Worm (Caenorhabditis elegans) whole organism, midembryonic: Measurements from ENCODE around the gene T28C12.15.

Experiments used
- T22C8.4 ChIP-seq: fragments of 200-800 bp; sonication (Bioruptor generic); IDR thresholded peaks from 2 replicates; pipeline ENCODE4 v1.3.6; 2022; ENCODE audit warnings: missing genetic modification characterization, missing compliant biosample characterization
- cog-1 ChIP-seq: sonication (generic microtip); optimal IDR thresholded peaks from 2 replicates; lab custom pipeline; 2016; ENCODE audit warnings: missing genetic modification characterization, missing compliant biosample characterization
- flt-1 ChIP-seq: fragments of 200-800 bp; sonication (Bioruptor generic); IDR thresholded peaks from 2 replicates; pipeline ENCODE4 v1.3.6; 2022; ENCODE audit warnings: missing genetic modification characterization, missing compliant biosample characterization
- klf-2 ChIP-seq: fragments of 200-800 bp; sonication (Bioruptor generic); conservative IDR thresholded peaks from 2 replicates; pipeline ENCODE4 v1.3.6; 2022; ENCODE audit warnings: missing genetic modification reagents, missing genetic modification characterization, missing compliant biosample characterization
- med-1 ChIP-seq: sonication (generic microtip); optimal IDR thresholded peaks from 2 replicates; lab custom pipeline; 2017; ENCODE audit warnings: missing genetic modification characterization, mild to moderate bottlenecking, missing compliant biosample characterization, antibody characterized with exemption, missing genetic modification reagents; ENCODE audit not compliant: insufficient read depth
- ref-1 ChIP-seq: fragments of 200-800 bp; sonication (Bioruptor generic); conservative IDR thresholded peaks from 2 replicates; pipeline ENCODE4 v1.3.6; 2022; ENCODE audit warnings: missing genetic modification reagents, missing genetic modification characterization, missing compliant biosample characterization
- tab-1 ChIP-seq: fragments of 200-800 bp; sonication (Bioruptor generic); IDR thresholded peaks from 2 replicates; pipeline ENCODE4 v1.3.6; 2022; ENCODE audit warnings: missing genetic modification characterization, missing compliant biosample characterization
- ztf-23 ChIP-seq: fragments of 200-800 bp; sonication (Bioruptor generic); IDR thresholded peaks from 2 replicates; pipeline ENCODE4 v1.3.6; 2022; ENCODE audit warnings: missing genetic modification reagents, missing genetic modification characterization, missing compliant biosample characterization
- ztf-29 ChIP-seq: fragments of 200-800 bp; sonication (Bioruptor generic); IDR thresholded peaks from 2 replicates; pipeline ENCODE4 v1.3.6; 2022; ENCODE audit warnings: missing genetic modification reagents, missing genetic modification characterization, missing compliant biosample characterization

Gene T28C12.15

DNA sequence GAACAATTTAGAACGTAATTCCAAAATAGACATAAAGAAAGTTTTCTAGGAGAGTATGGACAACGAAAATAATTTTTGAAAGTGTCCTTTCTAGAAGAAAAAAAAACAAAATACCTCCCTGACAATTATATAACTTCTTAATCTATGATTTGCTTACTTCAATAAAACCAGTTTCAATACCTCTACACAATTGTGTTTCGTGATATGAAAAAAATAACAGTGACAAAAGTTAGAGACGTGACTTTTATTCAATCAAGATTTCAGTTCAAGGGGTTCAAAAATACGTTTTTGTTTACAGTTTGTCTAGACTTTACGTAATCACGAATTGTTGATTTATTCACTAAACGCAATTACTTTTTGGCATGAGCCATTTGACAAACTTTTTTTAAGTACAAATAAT lies 303 bp downstream of the T28C12.15 start:
- TF ChIP-seq T22C8.4 (GFP tag; lab: Robert Waterston, UW) (no peak), tab-1 (GFP tag; lab: Robert Waterston, UW) (no peak)

DNA sequence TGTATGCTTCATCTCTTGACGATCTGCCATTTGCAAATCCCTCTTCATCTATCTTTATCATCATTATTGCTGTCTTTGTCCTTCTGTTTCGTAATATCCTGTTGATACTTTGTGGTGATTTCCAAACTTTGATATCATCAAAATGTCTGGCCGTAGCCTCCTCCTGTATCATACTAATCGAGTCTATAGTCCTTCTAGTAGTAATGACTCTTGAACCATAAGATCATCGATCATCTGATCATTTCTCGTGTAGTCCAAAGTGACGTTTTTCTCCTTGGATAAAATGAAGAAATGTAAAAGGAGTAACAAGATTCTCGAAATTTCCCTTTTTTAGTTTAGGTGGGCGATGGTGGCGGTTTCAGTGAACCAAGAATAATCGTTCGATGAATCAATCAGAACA lies 2.2 kb downstream of the T28C12.15 start:
- TF ChIP-seq tab-1 (GFP tag; lab: Robert Waterston, UW) (no peak), klf-2 (GFP tag; lab: Robert Waterston, UW) (no peak), cog-1 (tag; lab: Kevin White, UChicago) (no peak), flt-1 (GFP tag; lab: Robert Waterston, UW) (no peak), ztf-29 (GFP tag; lab: Robert Waterston, UW) (no peak), med-1 (no peak), ref-1 (GFP tag; lab: Robert Waterston, UW) (no peak), T22C8.4 (GFP tag; lab: Robert Waterston, UW) (no peak), ztf-23 (GFP tag; lab: Robert Waterston, UW) (no peak)

DNA sequence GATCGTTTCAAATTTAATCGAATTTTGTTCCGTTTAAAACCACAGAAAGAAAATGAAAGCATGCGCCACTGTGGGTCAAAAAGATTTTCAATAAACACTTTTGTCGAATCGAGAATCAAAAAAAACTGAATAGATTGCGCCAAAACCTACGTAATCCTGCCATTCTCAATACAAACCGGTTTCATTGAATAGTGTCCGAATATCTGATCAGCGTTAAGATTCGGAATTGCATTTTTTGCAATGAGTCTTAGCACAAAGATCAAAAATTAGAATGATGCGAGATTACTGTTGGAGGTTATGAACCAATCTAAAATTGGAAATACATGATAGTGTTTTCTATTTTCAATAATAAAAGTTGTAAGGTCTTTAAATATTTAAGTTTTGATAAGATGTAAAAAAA lies 3.7 kb downstream of the T28C12.15 start:
- TF ChIP-seq tab-1 (GFP tag; lab: Robert Waterston, UW) (no peak), T22C8.4 (GFP tag; lab: Robert Waterston, UW) (no peak), ref-1 (GFP tag; lab: Robert Waterston, UW) (no peak), klf-2 (GFP tag; lab: Robert Waterston, UW) (no peak), cog-1 (tag; lab: Kevin White, UChicago) (no peak), flt-1 (GFP tag; lab: Robert Waterston, UW) (no peak), ztf-29 (GFP tag; lab: Robert Waterston, UW) (no peak), ztf-23 (GFP tag; lab: Robert Waterston, UW) (no peak), med-1 (no peak)

DNA sequence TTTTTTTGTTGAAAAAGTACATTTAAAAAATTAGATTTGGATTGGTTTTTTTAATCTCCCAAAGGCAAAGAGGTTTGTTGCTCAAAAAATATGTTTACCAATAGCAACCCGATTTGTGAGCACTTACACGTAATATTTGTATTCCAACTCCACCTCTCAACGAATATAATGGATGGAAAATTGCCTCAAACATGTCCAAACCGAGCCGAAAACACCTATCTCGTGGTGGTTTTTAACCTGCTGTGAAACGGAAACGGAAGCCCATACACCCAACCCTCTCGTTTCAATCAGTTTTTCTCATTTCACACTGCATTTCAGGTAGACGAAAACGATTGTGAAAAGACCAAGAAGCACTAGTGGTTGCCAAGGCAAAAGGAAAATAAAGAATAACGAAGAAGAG lies 5.0 kb downstream of the T28C12.15 start, which contains the start of gene cest-24:
Gene cest-24 (plus strand): TSS at position 301 of the 400 bp plus-strand sequence.
- no peak for TF ChIP-seq ref-1 (GFP tag; lab: Robert Waterston, UW)
- TF ChIP-seq klf-2 (GFP tag; lab: Robert Waterston, UW) = no peak
- TF ChIP-seq flt-1 (GFP tag; lab: Robert Waterston, UW) = no peak
- no peak for TF ChIP-seq ztf-23 (GFP tag; lab: Robert Waterston, UW)
- no peak for TF ChIP-seq T22C8.4 (GFP tag; lab: Robert Waterston, UW)
- TF ChIP-seq ztf-29 (GFP tag; lab: Robert Waterston, UW) = no peak
- no peak for TF ChIP-seq tab-1 (GFP tag; lab: Robert Waterston, UW)
- no peak for TF ChIP-seq med-1
- TF ChIP-seq cog-1 (tag; lab: Kevin White, UChicago) = no peak

DNA sequence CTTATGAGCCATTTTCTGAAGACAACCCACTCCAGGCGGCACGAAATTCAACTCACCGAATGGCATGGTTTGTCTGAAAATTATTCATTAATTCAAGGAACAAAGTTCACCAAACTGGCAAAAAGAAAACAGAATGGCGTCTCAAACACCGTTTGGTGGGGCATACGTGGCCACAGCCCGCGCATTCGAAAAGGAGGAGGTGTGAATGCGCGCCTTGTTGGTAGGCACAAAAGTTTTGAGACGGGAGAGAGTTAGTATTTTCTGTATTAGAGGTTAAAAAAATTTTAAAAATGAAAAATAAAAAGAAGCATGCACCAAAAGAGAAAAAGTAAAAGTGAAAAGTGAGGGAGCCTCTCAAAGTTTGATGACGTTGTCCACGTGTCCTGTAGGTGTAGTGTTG lies 9.6 kb downstream of the T28C12.15 start:
- TF ChIP-seq cog-1 (tag; lab: Kevin White, UChicago) (no peak), T22C8.4 (GFP tag; lab: Robert Waterston, UW) (no peak), ztf-29 (GFP tag; lab: Robert Waterston, UW) (no peak), flt-1 (GFP tag; lab: Robert Waterston, UW) (no peak), ref-1 (GFP tag; lab: Robert Waterston, UW) (no peak), ztf-23 (GFP tag; lab: Robert Waterston, UW) (no peak), med-1 (no peak), klf-2 (GFP tag; lab: Robert Waterston, UW) (no peak), tab-1 (GFP tag; lab: Robert Waterston, UW) (no peak)

DNA sequence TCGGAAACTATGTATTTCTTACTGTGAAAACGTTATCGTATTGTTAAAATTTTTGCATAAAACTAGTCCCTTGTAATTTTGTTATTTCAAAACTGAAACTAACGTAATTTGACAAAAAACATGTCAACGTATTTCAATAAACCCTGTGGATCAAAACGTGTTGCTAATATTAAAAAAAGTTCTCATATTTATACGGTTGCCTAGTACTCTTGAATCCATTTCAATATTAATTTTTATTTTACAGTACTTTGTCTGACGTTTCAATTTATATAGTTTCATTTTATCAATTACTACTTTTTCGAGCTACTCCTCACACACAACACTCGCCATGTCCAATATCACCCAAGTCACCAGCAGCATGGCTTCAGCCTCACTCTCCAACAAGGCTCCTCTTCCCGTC lies 18.1 kb downstream of the T28C12.15 start, which contains the start of gene sago-1:
Gene sago-1 (plus strand): TSS at position 301 of the 400 bp plus-strand sequence.
- TF ChIP-seq ztf-23 (GFP tag; lab: Robert Waterston, UW) = no peak
- no peak for TF ChIP-seq flt-1 (GFP tag; lab: Robert Waterston, UW)
- TF ChIP-seq ref-1 (GFP tag; lab: Robert Waterston, UW) = no peak

DNA sequence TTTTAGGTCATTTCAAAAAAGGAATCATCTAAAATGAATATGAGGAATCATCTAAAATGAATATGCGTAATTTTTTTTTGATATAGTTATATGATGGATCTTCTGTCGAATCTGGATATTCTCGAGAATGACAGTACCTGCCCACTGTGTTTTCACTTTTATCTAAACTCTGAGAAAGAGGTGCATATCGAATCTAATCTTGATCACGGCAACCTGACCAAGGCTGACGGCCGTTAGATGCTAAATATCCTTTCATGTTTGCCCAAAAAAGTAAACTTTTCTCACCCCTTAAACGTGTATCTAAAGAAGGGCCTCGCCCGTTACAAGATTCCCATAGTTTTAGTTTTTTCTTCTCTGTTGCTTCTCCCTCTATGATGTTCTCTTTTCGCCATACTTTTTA lies 19.1 kb downstream of the T28C12.15 start:
- TF ChIP-seq ztf-23 (GFP tag; lab: Robert Waterston, UW) (no peak), cog-1 (tag; lab: Kevin White, UChicago) (no peak), ref-1 (GFP tag; lab: Robert Waterston, UW) (no peak), flt-1 (GFP tag; lab: Robert Waterston, UW) (no peak), tab-1 (GFP tag; lab: Robert Waterston, UW) (no peak), T22C8.4 (GFP tag; lab: Robert Waterston, UW) (no peak)

DNA sequence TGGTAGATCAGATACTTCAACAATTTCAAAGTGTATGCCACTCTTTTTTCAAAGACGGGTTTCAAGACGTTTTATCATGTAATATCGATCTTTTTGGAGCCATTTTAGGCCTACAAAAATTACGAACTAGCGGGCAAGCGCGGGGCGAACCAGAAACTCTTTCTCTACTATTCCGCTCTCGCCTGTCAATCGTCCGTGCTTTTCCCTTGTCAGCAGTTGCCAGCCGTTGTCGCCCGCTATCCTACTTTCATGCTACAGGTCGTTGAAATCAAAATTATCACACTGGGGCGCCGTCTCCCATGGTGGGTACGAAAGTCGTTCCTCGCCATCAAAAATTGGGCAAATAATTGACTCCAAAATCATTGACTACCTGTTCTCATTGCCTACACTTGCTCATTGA lies 20.5 kb downstream of the T28C12.15 start:
- TF ChIP-seq tab-1 (GFP tag; lab: Robert Waterston, UW) = no peak
- TF ChIP-seq ztf-29 (GFP tag; lab: Robert Waterston, UW) = no peak
- no peak for TF ChIP-seq ref-1 (GFP tag; lab: Robert Waterston, UW)

DNA sequence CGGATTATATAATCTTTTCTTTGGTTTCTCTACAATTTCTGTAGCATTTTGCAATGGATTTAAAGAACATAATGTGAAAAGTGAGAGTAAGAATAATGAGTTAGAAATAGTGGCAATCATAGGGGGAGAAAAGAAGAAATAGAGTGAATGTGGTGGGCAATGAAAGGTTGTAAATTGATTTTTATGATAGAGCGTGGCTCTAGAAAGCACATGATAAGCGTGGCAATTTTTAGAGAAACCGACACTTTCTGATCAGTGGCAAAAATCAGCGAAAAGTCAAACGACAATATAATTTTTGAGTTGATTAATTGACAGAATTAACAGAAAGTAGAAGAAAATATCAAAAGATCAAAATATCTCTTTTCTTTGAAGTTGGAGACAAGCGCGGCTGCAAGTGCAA lies 29.2 kb downstream of the T28C12.15 start, which contains the start of gene K12B6.9:
Gene K12B6.9 (minus strand): TSS at position 266 of the 400 bp plus-strand sequence.
- no peak for TF ChIP-seq flt-1 (GFP tag; lab: Robert Waterston, UW)
- TF ChIP-seq klf-2 (GFP tag; lab: Robert Waterston, UW) = no peak
- TF ChIP-seq cog-1 (tag; lab: Kevin White, UChicago) = no peak
- no peak for TF ChIP-seq med-1
- TF ChIP-seq ref-1 (GFP tag; lab: Robert Waterston, UW) = no peak
- TF ChIP-seq T22C8.4 (GFP tag; lab: Robert Waterston, UW) = no peak
- no peak for TF ChIP-seq ztf-23 (GFP tag; lab: Robert Waterston, UW)

DNA sequence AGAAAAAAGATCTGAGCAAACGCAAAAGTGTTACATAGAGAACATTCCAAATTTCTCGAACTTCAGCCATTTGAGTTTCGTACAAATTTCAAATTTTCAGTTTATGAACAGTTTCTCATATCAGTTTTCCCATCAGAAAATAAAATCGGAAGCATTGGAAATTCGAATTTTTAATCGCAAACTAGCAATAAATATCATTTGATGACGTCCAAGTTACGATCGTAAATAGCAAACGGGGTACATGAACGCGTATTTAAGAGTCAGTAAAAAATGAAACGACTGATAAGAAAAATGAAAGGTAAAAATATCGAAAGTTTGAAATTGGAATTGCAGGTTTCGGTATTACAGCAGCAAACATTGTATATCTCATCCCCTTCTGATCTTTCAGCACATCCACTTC lies 30.3 kb downstream of the T28C12.15 start:
- TF ChIP-seq klf-2 (GFP tag; lab: Robert Waterston, UW) (no peak), ref-1 (GFP tag; lab: Robert Waterston, UW) (no peak), med-1 (no peak), tab-1 (GFP tag; lab: Robert Waterston, UW) (no peak), cog-1 (tag; lab: Kevin White, UChicago) (no peak), flt-1 (GFP tag; lab: Robert Waterston, UW) (no peak), ztf-29 (GFP tag; lab: Robert Waterston, UW) (no peak), ztf-23 (GFP tag; lab: Robert Waterston, UW) (no peak), T22C8.4 (GFP tag; lab: Robert Waterston, UW) (no peak)
